Fruit fly (Drosophila melanogaster): Measurements from ENCODE around the gene rha.

Gene rha

dm6 chr3R:25329079-25329478 is 11.0 kb upstream of the rha start, which contains the start of gene CHKov1 (continued):
- TF ChIP-seq Trl (optimal IDR thresholded peaks at IDR 0.05) (peak in 1 of 2 experiments; percentile 39), Trl (GFP tag; optimal IDR thresholded peaks at IDR 0.05) (no peak), NfI (GFP tag; optimal IDR thresholded peaks at IDR 0.05) (no peak), CG13287 (GFP tag; IDR thresholded peaks at IDR 0.05; ENCODE audit: partially characterized antibody) (peak; percentile 13; the same call in 1 of the 2 replicates), CG13424 (tag; optimal IDR thresholded peaks at IDR 0.05) (no peak), Hey (tag; optimal IDR thresholded peaks at IDR 0.05) (no peak), CG31224 (GFP tag; IDR thresholded peaks at IDR 0.05) (no peak), CG7987 (GFP tag; optimal IDR thresholded peaks at IDR 0.05) (peak; percentile 6), CG3407 (GFP tag; optimal IDR thresholded peaks at IDR 0.05) (no peak), CG18764 (GFP tag; optimal IDR thresholded peaks at IDR 0.05) (no peak), CG10654 (GFP tag; optimal IDR thresholded peaks at IDR 0.05) (no peak), sna (GFP tag; IDR thresholded peaks at IDR 0.05; ENCODE audit: partially characterized antibody) (no peak), crol (GFP tag; IDR thresholded peaks at IDR 0.05) (no peak), CG3847 (GFP tag; IDR thresholded peaks at IDR 0.05) (no peak), hb (GFP tag; IDR thresholded peaks at IDR 0.05; ENCODE audit: partially characterized antibody) (no peak), CG1024 (GFP tag; IDR thresholded peaks at IDR 0.05) (no peak), gro (GFP tag; optimal IDR thresholded peaks at IDR 0.05) (peak; percentile 0), nau (GFP tag; optimal IDR thresholded peaks at IDR 0.05) (no peak), CG32772 (GFP tag; IDR thresholded peaks at IDR 0.05) (no peak), C15 (GFP tag; IDR thresholded peaks at IDR 0.05) (no peak), her (GFP tag; optimal IDR thresholded peaks at IDR 0.05) (no peak), CG10462 (GFP tag; optimal IDR thresholded peaks at IDR 0.05) (no peak), CG17612 (GFP tag; IDR thresholded peaks at IDR 0.05) (0 out of 2 replicates have a peak, but pooled peaks have one; percentile 17), Deaf1 (tag; optimal IDR thresholded peaks at IDR 0.05) (peak; percentile 50), dysf (GFP tag; IDR thresholded peaks at IDR 0.05) (no peak), ttk (GFP tag; IDR thresholded peaks at IDR 0.05) (no peak), CG4707 (GFP tag; optimal IDR thresholded peaks at IDR 0.05) (no peak), klu (GFP tag; IDR thresholded peaks at IDR 0.05) (no peak), danr (GFP tag; IDR thresholded peaks at IDR 0.05) (no peak), Pdp1 (GFP tag; optimal IDR thresholded peaks at IDR 0.05) (no peak), CG2678 (tag; optimal IDR thresholded peaks at IDR 0.05) (no peak), aop (GFP tag; IDR thresholded peaks at IDR 0.05) (no peak), CG18262 (tag; optimal IDR thresholded peaks at IDR 0.05) (no peak), wdn (GFP tag; IDR thresholded peaks at IDR 0.05) (no peak), CG15514 (GFP tag; optimal IDR thresholded peaks at IDR 0.05) (peak; percentile 24), Max (GFP tag; optimal IDR thresholded peaks at IDR 0.05) (no peak), pum (GFP tag; optimal IDR thresholded peaks at IDR 0.05) (no peak), NFAT (GFP tag; IDR thresholded peaks at IDR 0.05) (peak; percentile 23; the same call in 1 of the 2 replicates), grn (GFP tag; optimal IDR thresholded peaks at IDR 0.05) (peak; percentile 17), CG14014 (GFP tag; IDR thresholded peaks at IDR 0.05) (no peak), CG14050 (GFP tag; IDR thresholded peaks at IDR 0.05) (no peak), CG34376 (GFP tag; optimal IDR thresholded peaks at IDR 0.05) (peak; percentile 52), Atf3 (GFP tag; optimal IDR thresholded peaks at IDR 0.05) (no peak), CG30403 (GFP tag; optimal IDR thresholded peaks at IDR 0.05) (no peak), CG9215 (GFP tag; IDR thresholded peaks at IDR 0.05) (no peak), lbe (GFP tag; optimal IDR thresholded peaks at IDR 0.05) (no peak), CG9876 (GFP tag; optimal IDR thresholded peaks at IDR 0.05) (peak; percentile 12), fru (optimal IDR thresholded peaks at IDR 0.05) (no peak), mam (GFP tag; optimal IDR thresholded peaks at IDR 0.05) (no peak), Med (GFP tag) (peak; percentile 67), sens (GFP tag) (peak; percentile 47), CG10209 (GFP tag; optimal IDR thresholded peaks at IDR 0.05) (no peak), E2f2 (GFP tag; IDR thresholded peaks at IDR 0.05) (no peak)
